Worm (Caenorhabditis elegans) whole organism, L1 larva: Measurements from ENCODE around the gene pgl-2.

ENCODE experiments used
- C16A3.4 ChIP-seq: fragments of 150-350 bp; optimal IDR thresholded peaks from 2 replicates; lab custom pipeline; 2014; ENCODE audit warnings: missing biosample characterization, missing genetic modification characterization
- C34B4.2 ChIP-seq: sonication (generic microtip); optimal IDR thresholded peaks from 2 replicates; lab custom pipeline; 2017; ENCODE audit warnings: mild to moderate bottlenecking, missing genetic modification characterization, missing compliant biosample characterization
- Y116A8C.19 ChIP-seq: sonication (generic microtip); optimal IDR thresholded peaks from 2 replicates; lab custom pipeline; 2016; ENCODE audit warnings: missing compliant biosample characterization, missing genetic modification characterization, borderline replicate concordance
- aha-1 ChIP-seq: fragments of 150-350 bp; optimal IDR thresholded peaks from 2 replicates; lab custom pipeline; 2014; ENCODE audit warnings: missing biosample characterization, missing genetic modification characterization
- blmp-1 ChIP-seq: fragments of 150-350 bp; optimal IDR thresholded peaks from 2 replicates; lab custom pipeline; 2014; ENCODE audit warnings: missing biosample characterization, missing genetic modification characterization
- ceh-88 ChIP-seq: fragments of 200-800 bp; sonication (Bioruptor generic); IDR thresholded peaks from 2 replicates; pipeline ENCODE4 v1.3.6; 2022; ENCODE audit warnings: missing genetic modification characterization, missing compliant biosample characterization
- ceh-90 ChIP-seq: sonication (generic microtip); optimal IDR thresholded peaks from 2 replicates; lab custom pipeline; 2016; ENCODE audit warnings: missing genetic modification characterization, missing compliant biosample characterization
- ces-1 ChIP-seq: fragments of 150-350 bp; optimal IDR thresholded peaks from 2 replicates; lab custom pipeline; 2014; ENCODE audit warnings: missing biosample characterization, missing genetic modification reagents, missing genetic modification characterization
- dsc-1 ChIP-seq: sonication (generic microtip); optimal IDR thresholded peaks from 2 replicates; lab custom pipeline; 2016; ENCODE audit warnings: mild to moderate bottlenecking, missing genetic modification characterization, missing compliant biosample characterization
- egl-13 ChIP-seq: sonication (generic microtip); optimal IDR thresholded peaks from 2 replicates; lab custom pipeline; 2016; ENCODE audit warnings: missing genotype, missing genetic modification reagents, missing genetic modification characterization, missing compliant biosample characterization
- egl-27 ChIP-seq, 2 experiments: fragments of 150-350 bp in 1 of 2; sonication (generic microtip); optimal IDR thresholded peaks; 3 replicates each; lab custom pipeline; 2017 to 2018; ENCODE audit warnings: missing biosample characterization in 2 of 2, missing genetic modification characterization in 2 of 2, missing genetic modification reagents in 2 of 2
- elt-2 ChIP-seq: sonication (generic microtip); optimal IDR thresholded peaks from 2 replicates; lab custom pipeline; 2016; ENCODE audit warnings: missing genetic modification characterization, mild to moderate bottlenecking, inconsistent platforms, missing compliant biosample characterization, missing genetic modification reagents
- ets-5 ChIP-seq: fragments of 200-800 bp; sonication (Bioruptor generic); IDR thresholded peaks from 2 replicates; pipeline ENCODE4 v1.3.6; 2022; ENCODE audit warnings: missing genetic modification characterization, missing compliant biosample characterization
- fkh-10 ChIP-seq: sonication (generic microtip); optimal IDR thresholded peaks from 2 replicates; lab custom pipeline; 2017; ENCODE audit warnings: missing biosample characterization, missing genetic modification reagents, missing genetic modification characterization
- fkh-4 ChIP-seq: sonication (generic microtip); optimal IDR thresholded peaks from 2 replicates; lab custom pipeline; 2016; ENCODE audit warnings: missing compliant biosample characterization, missing genetic modification characterization, borderline replicate concordance
- fkh-8 ChIP-seq: sonication (generic microtip); optimal IDR thresholded peaks from 2 replicates; lab custom pipeline; 2016; ENCODE audit warnings: mild to moderate bottlenecking, missing genetic modification characterization, missing compliant biosample characterization
- grh-1 ChIP-seq: fragments of 200-800 bp; sonication (Bioruptor generic); IDR thresholded peaks from 2 replicates; pipeline ENCODE4 v1.3.6; 2022; ENCODE audit warnings: missing genetic modification reagents, missing genetic modification characterization, missing compliant biosample characterization
- hlh-17 ChIP-seq: fragments of 200-800 bp; sonication (Bioruptor generic); optimal IDR thresholded peaks from 2 replicates; lab custom pipeline; 2018; ENCODE audit warnings: missing genetic modification characterization, mild to moderate bottlenecking, missing compliant biosample characterization, moderate library complexity, borderline replicate concordance
- isw-1 ChIP-seq: fragments of 200-800 bp; sonication (Bioruptor generic); IDR thresholded peaks from 2 replicates; pipeline ENCODE4 v1.3.6; 2022; ENCODE audit warnings: missing genetic modification characterization, missing compliant biosample characterization
- lin-13 ChIP-seq: fragments of 150-350 bp; optimal IDR thresholded peaks from 2 replicates; lab custom pipeline; 2014; ENCODE audit warnings: missing biosample characterization, missing genetic modification reagents, missing genetic modification characterization
- lin-14 ChIP-seq: fragments of 200-800 bp; sonication (Bioruptor generic); optimal IDR thresholded peaks from 2 replicates; lab custom pipeline; 2018; ENCODE audit warnings: mild to moderate bottlenecking, missing genetic modification characterization, moderate library complexity, missing compliant biosample characterization
- lin-15B ChIP-seq: fragments of 150-350 bp; sonication (generic microtip); optimal IDR thresholded peaks from 3 replicates; lab custom pipeline; 2014; ENCODE audit warnings: missing biosample characterization, missing genetic modification characterization
- lin-35 ChIP-seq, 2 experiments: fragments of 150-350 bp; optimal IDR thresholded peaks; 2 replicates each; lab custom pipeline; 2014; ENCODE audit warnings: missing biosample characterization in 2 of 2, missing genetic modification characterization in 2 of 2, missing genetic modification reagents in 2 of 2
- lin-39 ChIP-seq: fragments of 150-350 bp; optimal IDR thresholded peaks from 2 replicates; lab custom pipeline; 2014; ENCODE audit warnings: missing biosample characterization, missing genetic modification reagents, missing genetic modification characterization
- lir-3 ChIP-seq: sonication (generic microtip); optimal IDR thresholded peaks from 2 replicates; lab custom pipeline; 2016; ENCODE audit warnings: mild to moderate bottlenecking, missing genetic modification characterization, moderate library complexity, missing compliant biosample characterization; ENCODE audit not compliant: poor library complexity
- lsy-2 ChIP-seq, 2 experiments: fragments of 150-350 bp; optimal IDR thresholded peaks; 2 replicates each; lab custom pipeline; 2014; ENCODE audit warnings: missing biosample characterization in 2 of 2, missing genetic modification characterization in 2 of 2
- nhr-11 ChIP-seq: fragments of 150-350 bp; optimal IDR thresholded peaks from 2 replicates; lab custom pipeline; 2014; ENCODE audit warnings: missing biosample characterization, missing genetic modification characterization
- nhr-12 ChIP-seq: sonication (generic microtip); optimal IDR thresholded peaks from 2 replicates; lab custom pipeline; 2017; ENCODE audit warnings: missing biosample characterization, missing genetic modification characterization
- nhr-19 ChIP-seq: fragments of 200-800 bp; sonication (Bioruptor generic); conservative IDR thresholded peaks from 2 replicates; pipeline ENCODE4 v1.3.6; 2022; ENCODE audit warnings: missing genetic modification characterization, missing compliant biosample characterization
- nhr-47 ChIP-seq: sonication (generic microtip); optimal IDR thresholded peaks from 2 replicates; lab custom pipeline; 2016; ENCODE audit warnings: mild to moderate bottlenecking, missing genetic modification characterization, moderate library complexity, missing compliant biosample characterization
- nhr-71 ChIP-seq: sonication (generic microtip); optimal IDR thresholded peaks from 2 replicates; lab custom pipeline; 2016; ENCODE audit warnings: mild to moderate bottlenecking, missing genetic modification characterization, moderate library complexity, missing compliant biosample characterization
- nhr-76 ChIP-seq: sonication (generic microtip); optimal IDR thresholded peaks from 2 replicates; lab custom pipeline; 2017; ENCODE audit warnings: missing biosample characterization, missing genetic modification characterization
- nhr-77 ChIP-seq: fragments of 150-350 bp; optimal IDR thresholded peaks from 2 replicates; lab custom pipeline; 2014; ENCODE audit warnings: missing biosample characterization, missing genetic modification characterization
- nhr-85 ChIP-seq: sonication (generic microtip); peaks from one replicate; lab custom pipeline; 2016; ENCODE audit warnings: missing genetic modification characterization, inconsistent platforms, missing compliant biosample characterization
- nhr-90 ChIP-seq: sonication (generic microtip); optimal IDR thresholded peaks from 2 replicates; lab custom pipeline; 2016; ENCODE audit warnings: mild to moderate bottlenecking, missing genetic modification characterization, missing compliant biosample characterization; ENCODE audit not compliant: poor library complexity
- pag-3 ChIP-seq: sonication (generic microtip); optimal IDR thresholded peaks from 2 replicates; lab custom pipeline; 2017; ENCODE audit warnings: missing genetic modification characterization, mild to moderate bottlenecking, missing compliant biosample characterization, antibody characterized with exemption, borderline replicate concordance; ENCODE audit not compliant: insufficient read depth
- pqm-1 ChIP-seq: sonication (generic microtip); optimal IDR thresholded peaks from 3 replicates; lab custom pipeline; 2017; ENCODE audit warnings: missing biosample characterization, missing genetic modification characterization
- rnt-1 ChIP-seq: sonication (generic microtip); optimal IDR thresholded peaks from 2 replicates; lab custom pipeline; 2016; ENCODE audit warnings: mild to moderate bottlenecking, missing genetic modification characterization, moderate library complexity, missing compliant biosample characterization
- skn-1 ChIP-seq: fragments of 150-350 bp; optimal IDR thresholded peaks from 2 replicates; lab custom pipeline; 2014; ENCODE audit warnings: missing biosample characterization, missing genetic modification characterization
- snpc-4 ChIP-seq: fragments of 150-350 bp; optimal IDR thresholded peaks from 2 replicates; lab custom pipeline; 2014; ENCODE audit warnings: missing biosample characterization, missing genetic modification characterization
- snu-23 ChIP-seq: sonication (generic microtip); optimal IDR thresholded peaks from 2 replicates; lab custom pipeline; 2016; ENCODE audit warnings: missing genetic modification characterization, missing compliant biosample characterization
- sox-4 ChIP-seq: sonication (generic microtip); optimal IDR thresholded peaks from 2 replicates; lab custom pipeline; 2016; ENCODE audit warnings: missing genetic modification characterization, missing compliant biosample characterization
- sptf-1 ChIP-seq: fragments of 150-350 bp; optimal IDR thresholded peaks from 2 replicates; lab custom pipeline; 2014; ENCODE audit warnings: missing biosample characterization, missing genetic modification characterization
- sup-37 ChIP-seq: fragments of 200-800 bp; sonication (Bioruptor generic); optimal IDR thresholded peaks from 2 replicates; lab custom pipeline; 2018; ENCODE audit warnings: mild to moderate bottlenecking, missing genetic modification characterization, missing compliant biosample characterization
- swsn-7 ChIP-seq: sonication (generic microtip); optimal IDR thresholded peaks from 2 replicates; lab custom pipeline; 2016; ENCODE audit warnings: missing genetic modification characterization, missing compliant biosample characterization
- unc-130 ChIP-seq: fragments of 150-350 bp; optimal IDR thresholded peaks from 2 replicates; lab custom pipeline; 2017; ENCODE audit warnings: missing biosample characterization, missing genetic modification characterization, inconsistent platforms
- unc-62 ChIP-seq: fragments of 150-350 bp; optimal IDR thresholded peaks from 2 replicates; lab custom pipeline; 2014; ENCODE audit warnings: missing biosample characterization, missing genetic modification reagents, missing genetic modification characterization
- unc-86 ChIP-seq: sonication (generic microtip); optimal IDR thresholded peaks from 2 replicates; lab custom pipeline; 2016; ENCODE audit warnings: missing genetic modification characterization, missing compliant biosample characterization
- vab-15 ChIP-seq: sonication (generic microtip); optimal IDR thresholded peaks from 2 replicates; lab custom pipeline; 2017; ENCODE audit warnings: missing genotype, mild to moderate bottlenecking, missing genetic modification characterization, missing compliant biosample characterization
- xbp-1 ChIP-seq: sonication (generic microtip); optimal IDR thresholded peaks from 2 replicates; lab custom pipeline; 2016; ENCODE audit warnings: missing genetic modification characterization, missing compliant biosample characterization
- zag-1 ChIP-seq: fragments of 150-350 bp; optimal IDR thresholded peaks from 2 replicates; lab custom pipeline; 2014; ENCODE audit warnings: missing biosample characterization, missing genetic modification characterization
- zip-4 ChIP-seq: fragments of 200-800 bp; sonication (Bioruptor generic); optimal IDR thresholded peaks from 2 replicates; lab custom pipeline; 2018; ENCODE audit warnings: mild to moderate bottlenecking, missing genetic modification characterization, moderate library complexity, missing compliant biosample characterization
- ztf-11 ChIP-seq, 2 experiments: sonication (generic microtip); optimal IDR thresholded peaks; 2 replicates each; lab custom pipeline; 2016 to 2017; ENCODE audit warnings: missing genetic modification characterization in 2 of 2, missing biosample characterization in 1 of 2, missing compliant biosample characterization in 1 of 2

Gene pgl-2

ce11 chrIII:8658367-8658761 lies 16.9 kb downstream of the pgl-2 start (continued):
- TF ChIP-seq snpc-4 (tag; lab: Kevin White, UChicago) = peak; percentile 76
- peak; percentile 96 for TF ChIP-seq unc-130 (tag; lab: Kevin White, UChicago)
- TF ChIP-seq nhr-12 (tag; lab: Kevin White, UChicago) = no peak
- TF ChIP-seq pag-3 = peak; percentile 55
- no peak for TF ChIP-seq ztf-11 (tag; optimal IDR thresholded peaks at IDR 0.05; lab: Kevin White, UChicago)
- TF ChIP-seq lir-3 (tag; lab: Kevin White, UChicago) = peak; percentile 73
- TF ChIP-seq vab-15 (tag; lab: Kevin White, UChicago) = peak; percentile 90
- peak; percentile 74 for TF ChIP-seq grh-1 (GFP tag; lab: Robert Waterston, UW)
- peak; percentile 98 for TF ChIP-seq snu-23 (GFP tag; lab: Kevin White, UChicago)
- no peak for TF ChIP-seq ces-1 (GFP tag; lab: Kevin White, UChicago)
- peak; percentile 93 for TF ChIP-seq nhr-19
- no peak for TF ChIP-seq lin-15B (tag; lab: Kevin White, UChicago)
- TF ChIP-seq elt-2 (tag; lab: Kevin White, UChicago) = peak; percentile 96
- peak; percentile 87 for TF ChIP-seq nhr-47 (tag; lab: Kevin White, UChicago)
- TF ChIP-seq unc-62 (GFP tag; lab: Kevin White, UChicago) = no peak
- no peak for TF ChIP-seq nhr-11
- TF ChIP-seq zip-4 = no peak
- peak; percentile 32 for TF ChIP-seq lin-39
- TF ChIP-seq nhr-85 = peak; percentile 99
- peak; percentile 98 for TF ChIP-seq lin-14
- TF ChIP-seq dsc-1 (tag; lab: Kevin White, UChicago) = peak; percentile 87
- peak; percentile 52 for TF ChIP-seq fkh-8 (tag; lab: Kevin White, UChicago)
- no peak for TF ChIP-seq sptf-1 (tag; lab: Kevin White, UChicago)
- peak; percentile 18 for TF ChIP-seq sup-37 (GFP tag; lab: Kevin White, UChicago)
- TF ChIP-seq sox-4 (tag; lab: Kevin White, UChicago) = no peak
- peak; percentile 85 for TF ChIP-seq C34B4.2 (tag; lab: Kevin White, UChicago)
- TF ChIP-seq egl-13 (tag; lab: Kevin White, UChicago) = peak; percentile 73
- TF ChIP-seq pqm-1 = no peak
- TF ChIP-seq nhr-90 (tag; lab: Kevin White, UChicago) = peak; percentile 96
- no peak for TF ChIP-seq nhr-76 (tag; lab: Kevin White, UChicago)
- TF ChIP-seq fkh-10 (GFP tag; lab: Kevin White, UChicago) = no peak
- TF ChIP-seq aha-1 (tag; lab: Kevin White, UChicago) = peak; percentile 34
- TF ChIP-seq nhr-77 = peak; percentile 89
- no peak for TF ChIP-seq isw-1 (GFP tag; lab: Robert Waterston, UW)
- no peak for TF ChIP-seq fkh-4 (tag; lab: Kevin White, UChicago)
- no peak for TF ChIP-seq Y116A8C.19
- peak; percentile 55 for TF ChIP-seq skn-1 (tag; lab: Kevin White, UChicago)
- peak; percentile 87 for TF ChIP-seq rnt-1 (tag; lab: Kevin White, UChicago)
- peak; percentile 67 to 85 for TF ChIP-seq lin-35 (GFP tag; optimal IDR thresholded peaks at IDR 0.05; lab: Kevin White, UChicago)
- TF ChIP-seq ets-5 (GFP tag; lab: Robert Waterston, UW) = no peak
- TF ChIP-seq hlh-17 = no peak
- peak; percentile 49 to 55 for TF ChIP-seq egl-27 (tag; optimal IDR thresholded peaks at IDR 0.05; lab: Kevin White, UChicago)
- TF ChIP-seq ceh-88 = peak; percentile 34; the same call in 1 of the 2 replicates
- peak; percentile 88 for TF ChIP-seq swsn-7 (tag; lab: Kevin White, UChicago)
- TF ChIP-seq zag-1 (tag; lab: Kevin White, UChicago) = no peak
- TF ChIP-seq unc-86 (tag; lab: Kevin White, UChicago) = no peak
- TF ChIP-seq lsy-2 (tag; optimal IDR thresholded peaks at IDR 0.05; lab: Kevin White, UChicago) = peak; percentile 80 to 90
- peak; percentile 88 for TF ChIP-seq xbp-1
- TF ChIP-seq nhr-71 (tag; lab: Kevin White, UChicago) = peak; percentile 99
- TF ChIP-seq lin-13 (GFP tag; lab: Kevin White, UChicago) = peak; percentile 77
- peak; percentile 81 for TF ChIP-seq C16A3.4 (tag; lab: Kevin White, UChicago)
- no peak for TF ChIP-seq ceh-90 (tag; lab: Kevin White, UChicago)
- peak; percentile 88 for TF ChIP-seq blmp-1 (tag; lab: Kevin White, UChicago)
